Worm (Caenorhabditis elegans) whole organism, L4/young adult: Measurements from ENCODE around the gene Y94H6A.2.

ENCODE experiments used
- W03F9.2 ChIP-seq: fragments of 150-350 bp; optimal IDR thresholded peaks from 2 replicates; lab custom pipeline; 2014; ENCODE audit warnings: missing biosample characterization, missing genetic modification characterization
- dao-5 ChIP-seq: sonication (generic microtip); optimal IDR thresholded peaks from 2 replicates; lab custom pipeline; 2016; ENCODE audit warnings: missing genotype, missing genetic modification characterization, moderate library complexity, missing compliant biosample characterization
- him-1 ChIP-seq: sonication (generic microtip); optimal IDR thresholded peaks from 2 replicates; lab custom pipeline; 2016; ENCODE audit warnings: missing genotype, missing genetic modification reagents, missing genetic modification characterization, missing compliant biosample characterization

Y94H6A.2 gene

DNA sequence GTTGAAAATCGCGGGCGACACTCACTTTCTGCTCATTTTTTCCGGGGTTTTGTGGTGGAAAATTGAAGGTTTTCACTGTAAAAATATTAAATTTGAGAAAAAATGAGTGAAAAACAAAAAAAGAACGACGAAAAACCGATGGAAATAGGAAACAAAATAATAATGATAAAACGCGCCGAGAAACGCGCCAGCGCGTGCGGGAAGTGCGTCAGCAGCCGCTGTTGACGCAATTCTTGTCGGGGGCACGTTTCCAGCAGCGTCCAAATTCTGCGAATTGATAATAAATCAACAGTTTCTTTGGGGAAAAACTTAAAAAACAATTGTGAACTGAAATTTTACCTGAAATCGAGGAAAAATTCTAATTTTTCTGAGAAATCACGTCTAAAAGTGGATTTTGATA, 4.3 kb upstream of the Y94H6A.2 start, which contains the start of gene ubxn-2:
Gene ubxn-2 (minus strand): TSS at position 36 of the 400 bp plus-strand sequence.
- TF ChIP-seq dao-5 (tag; lab: Kevin White, UChicago) (no peak), W03F9.2 (tag; lab: Kevin White, UChicago) (peak; percentile 60), him-1 (peak; percentile 31)

DNA sequence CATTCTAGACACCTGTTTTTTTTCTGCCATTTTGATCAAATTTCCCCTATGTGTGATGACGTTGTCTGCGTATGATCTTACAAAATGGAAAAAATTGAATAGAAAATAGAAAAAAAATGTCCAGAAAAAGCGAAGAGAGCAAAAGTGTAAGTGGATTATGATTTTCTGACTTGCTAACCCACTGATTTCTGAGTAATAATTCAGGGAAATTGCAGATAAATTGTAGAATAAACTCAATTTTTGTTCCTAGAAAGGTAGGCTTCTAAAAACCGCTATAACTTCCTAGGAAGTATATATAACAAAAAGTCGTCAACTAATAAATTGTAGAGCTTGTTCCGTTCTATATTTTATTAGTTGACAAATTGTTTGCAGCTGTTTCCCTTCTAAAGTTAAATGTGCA, 4.6 kb downstream of the Y94H6A.2 start:
- TF ChIP-seq dao-5 (tag; lab: Kevin White, UChicago) (no peak), W03F9.2 (tag; lab: Kevin White, UChicago) (no peak), him-1 (no peak)

- TF ChIP-seq W03F9.2 (tag; lab: Kevin White, UChicago) (no peak), dao-5 (tag; lab: Kevin White, UChicago) (no peak), him-1 (no peak)
Measured at ce11 chrIV:2736575-2736974, 6.5 kb downstream of the Y94H6A.2 start.

- TF ChIP-seq dao-5 (tag; lab: Kevin White, UChicago): no peak
- no peak for TF ChIP-seq him-1
- no peak for TF ChIP-seq W03F9.2 (tag; lab: Kevin White, UChicago)
Measured at ce11 chrIV:2738466-2738865, 8.4 kb downstream of the Y94H6A.2 start.

- TF ChIP-seq dao-5 (tag; lab: Kevin White, UChicago) (no peak), W03F9.2 (tag; lab: Kevin White, UChicago) (no peak), him-1 (no peak)
Measured at ce11 chrIV:2742470-2743044, 12.5 kb downstream of the Y94H6A.2 start, which contains the start of gene nhr-277. Gene nhr-277, plus strand, starts transcription at chrIV:2742994.

DNA sequence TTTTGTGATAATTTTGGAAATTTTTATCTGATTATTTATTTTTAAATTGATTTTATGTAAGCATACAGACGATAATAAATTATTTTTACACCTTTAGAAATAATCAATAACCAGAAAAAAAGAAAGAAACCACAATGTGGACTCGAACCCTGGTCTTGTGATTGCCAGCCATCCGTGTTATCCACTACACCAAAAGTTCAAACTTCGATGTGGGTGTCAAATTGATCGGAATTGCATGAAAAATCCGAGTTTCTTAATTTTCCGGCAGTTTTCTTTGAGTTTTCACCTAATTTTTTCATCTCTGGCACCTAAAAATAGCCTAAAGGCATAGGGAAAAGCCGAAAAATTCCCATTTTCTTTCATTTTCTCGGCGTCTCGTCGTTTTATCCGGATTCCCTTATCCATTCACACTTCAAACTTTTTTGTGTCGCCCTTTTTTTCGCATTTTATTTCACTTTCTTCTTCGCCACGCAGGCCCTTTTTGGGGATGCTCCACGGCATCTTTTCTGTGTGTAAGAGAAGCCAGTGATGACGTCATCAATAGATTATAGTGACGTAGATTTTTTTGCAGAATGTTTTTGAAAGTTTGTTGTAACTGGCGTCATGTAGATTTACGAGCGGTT, 17.4 kb downstream of the Y94H6A.2 start:
- TF ChIP-seq him-1 (no peak), W03F9.2 (tag; lab: Kevin White, UChicago) (no peak), dao-5 (tag; lab: Kevin White, UChicago) (no peak)

- TF ChIP-seq dao-5 (tag; lab: Kevin White, UChicago) (no peak), W03F9.2 (tag; lab: Kevin White, UChicago) (no peak), him-1 (no peak)
Measured at ce11 chrIV:2748863-2749451, 18.9 kb downstream of the Y94H6A.2 start.

DNA sequence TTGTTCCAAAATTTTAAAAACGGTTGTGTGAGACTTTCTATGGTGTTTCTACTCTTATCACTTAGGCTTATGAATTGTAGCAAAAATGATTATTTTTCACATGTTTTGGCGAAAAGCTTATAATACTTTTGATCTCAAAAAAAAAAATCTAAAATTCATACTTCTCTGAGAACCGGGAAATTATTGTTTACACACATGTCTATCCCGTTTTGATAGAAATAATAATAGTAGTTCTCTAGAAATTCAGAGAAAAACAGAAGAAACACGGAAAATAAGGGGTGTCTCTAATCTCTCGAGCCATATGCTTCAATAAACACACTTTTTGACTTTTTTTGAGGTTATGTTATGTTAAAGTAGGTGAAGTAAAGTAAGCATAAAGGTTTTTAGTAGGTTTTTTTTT, 20.5 kb downstream of the Y94H6A.2 start:
- TF ChIP-seq W03F9.2 (tag; lab: Kevin White, UChicago) (no peak), him-1 (no peak), dao-5 (tag; lab: Kevin White, UChicago) (no peak)

DNA sequence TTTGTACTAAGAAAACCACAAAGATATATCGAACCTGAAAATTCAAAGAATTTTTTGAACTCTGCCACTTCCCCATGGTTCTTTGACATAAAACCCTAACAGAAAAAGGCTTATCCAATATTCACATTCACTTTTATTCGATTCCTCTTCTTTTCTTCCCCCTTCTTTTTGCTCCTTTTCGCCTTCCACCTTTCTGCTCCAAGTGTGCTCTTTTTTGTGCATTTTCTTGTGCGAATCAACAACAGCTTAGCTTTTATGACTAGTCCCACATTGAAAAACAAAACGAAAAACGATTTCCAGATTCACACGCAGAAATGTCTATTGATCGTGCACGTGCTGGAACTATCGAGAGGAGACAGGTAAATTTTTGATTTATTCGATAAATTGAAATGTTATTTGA, 21.5 kb downstream of the Y94H6A.2 start, which contains the start of gene Y54G2A.41:
Gene Y54G2A.41 (plus strand): TSS at position 301 of the 400 bp plus-strand sequence.
- TF ChIP-seq dao-5 (tag; lab: Kevin White, UChicago) (no peak), W03F9.2 (tag; lab: Kevin White, UChicago) (no peak), him-1 (no peak)

DNA sequence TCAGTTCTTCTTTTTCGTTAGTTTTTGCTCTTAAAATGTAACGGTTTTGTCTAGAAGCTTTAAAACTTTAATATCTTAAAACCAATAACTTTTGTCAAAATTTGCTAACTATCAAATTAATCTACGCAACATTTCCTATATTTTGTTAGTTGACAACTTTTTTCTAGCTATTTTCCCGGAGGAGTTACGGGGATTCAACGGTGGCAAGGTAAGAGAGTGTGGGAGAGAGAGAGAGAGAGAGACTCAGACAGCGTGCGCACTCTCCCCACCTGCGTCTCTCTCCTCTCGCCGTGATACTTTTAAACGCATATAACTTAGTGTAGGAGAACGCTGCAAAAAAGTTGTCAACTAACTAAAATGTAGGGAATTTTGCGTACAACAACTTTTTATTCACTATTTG, 23.4 kb downstream of the Y94H6A.2 start:
- TF ChIP-seq him-1 (no peak), W03F9.2 (tag; lab: Kevin White, UChicago) (no peak), dao-5 (tag; lab: Kevin White, UChicago) (no peak)

DNA sequence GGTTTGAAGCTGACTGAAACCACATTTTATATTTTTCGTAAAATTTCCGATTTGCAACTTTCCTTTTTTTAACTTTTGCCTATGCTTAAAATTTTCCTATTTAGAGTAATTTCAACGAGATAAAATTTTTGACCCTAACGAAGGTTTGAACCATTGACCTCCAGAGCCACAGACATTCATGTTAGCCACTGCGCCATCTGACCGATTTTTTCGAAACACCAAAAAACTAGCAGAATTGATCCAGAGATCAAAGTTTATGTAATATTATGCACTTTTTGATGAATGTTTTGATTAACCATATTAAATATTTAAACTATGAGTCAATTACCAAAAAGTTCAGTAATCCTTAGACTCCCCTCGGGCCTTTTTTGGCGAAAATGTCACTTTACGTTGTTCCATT, 28.0 kb downstream of the Y94H6A.2 start:
- no peak for TF ChIP-seq W03F9.2 (tag; lab: Kevin White, UChicago)
- no peak for TF ChIP-seq dao-5 (tag; lab: Kevin White, UChicago)
- TF ChIP-seq him-1: no peak

DNA sequence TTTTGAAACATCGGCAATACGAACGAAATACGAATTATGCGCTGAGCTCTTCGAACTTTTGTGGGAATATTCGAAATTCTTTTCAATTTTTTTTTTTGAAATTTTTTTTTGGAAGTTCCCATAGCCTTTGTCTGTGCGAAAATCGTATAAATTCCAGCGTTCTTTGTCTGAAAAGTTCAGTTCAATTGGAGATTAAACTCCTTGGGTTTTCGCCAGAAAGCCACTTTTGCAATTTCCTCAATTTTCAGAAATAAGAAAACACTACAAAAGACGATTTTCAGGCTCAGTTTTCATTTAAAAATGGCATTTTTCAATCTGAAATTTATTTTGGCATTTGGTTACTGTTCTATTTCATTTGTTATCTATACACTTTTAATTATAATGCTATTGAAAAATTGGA, 29.1 kb downstream of the Y94H6A.2 start, which contains the start of gene Y54G2A.38:
Gene Y54G2A.38 (plus strand): TSS at position 301 of the 400 bp plus-strand sequence.
- no peak for TF ChIP-seq W03F9.2 (tag; lab: Kevin White, UChicago)
- no peak for TF ChIP-seq dao-5 (tag; lab: Kevin White, UChicago)
- no peak for TF ChIP-seq him-1

DNA sequence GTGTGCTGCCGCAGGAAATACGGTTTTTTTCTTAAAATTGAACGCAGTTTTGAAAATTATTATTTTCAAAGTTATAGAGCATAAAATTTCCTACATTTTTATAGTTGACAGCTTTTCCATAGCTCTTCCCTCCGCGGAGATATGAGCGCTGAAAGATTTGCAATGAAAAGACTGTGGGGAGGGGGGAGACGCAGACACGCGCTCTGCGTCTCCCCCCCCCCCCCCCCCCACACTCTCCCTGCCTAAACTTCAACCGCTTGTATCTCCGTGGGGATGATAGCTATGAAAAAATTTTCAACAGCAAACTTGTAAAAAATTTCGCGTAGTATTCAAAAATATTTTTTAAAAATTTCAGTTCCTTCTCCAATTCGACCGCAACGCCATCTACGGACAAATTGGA, 31.4 kb downstream of the Y94H6A.2 start:
- TF ChIP-seq him-1 (no peak), dao-5 (tag; lab: Kevin White, UChicago) (no peak), W03F9.2 (tag; lab: Kevin White, UChicago) (no peak)

ce11 chrIV:2762380-2762779, 32.3 kb downstream of the Y94H6A.2 start, which contains the start of gene Y54G2A.77:
Gene Y54G2A.77, plus strand, starts transcription at chrIV:2762680.
- TF ChIP-seq him-1: no peak
- no peak for TF ChIP-seq dao-5 (tag; lab: Kevin White, UChicago)
- no peak for TF ChIP-seq W03F9.2 (tag; lab: Kevin White, UChicago)
